Fruit fly (Drosophila melanogaster) whole organism, embryonic: ENCODE data around the gene LIMK1.
A peak's percentile ranks its signal among the peaks of the same experiment; 100 is the strongest.

Experiments used
- Abd-B ChIP-seq: fragments of 200-800 bp; sonication (Bioruptor generic); optimal IDR thresholded peaks from 2 replicates; lab custom pipeline; 2018; ENCODE audit warnings: missing biosample characterization, mild to moderate bottlenecking, missing genetic modification characterization, moderate library complexity
- Aef1 ChIP-seq: fragments of 200-800 bp; sonication (Bioruptor generic); IDR thresholded peaks from 3 replicates; pipeline ENCODE4 v1.3.6; 2022; ENCODE audit warnings: missing biosample characterization, missing genetic modification characterization
- BtbVII ChIP-seq: fragments of 200-800 bp; sonication (Bioruptor generic); optimal IDR thresholded peaks from 3 replicates; lab custom pipeline; 2017; ENCODE audit warnings: missing biosample characterization, mild to moderate bottlenecking, missing genetic modification characterization
- CG10274 ChIP-seq: fragments of 200-800 bp; sonication (Bioruptor generic); optimal IDR thresholded peaks from 3 replicates; lab custom pipeline; 2017; ENCODE audit warnings: missing biosample characterization, mild to moderate bottlenecking, missing genetic modification characterization
- CG13624 ChIP-seq: fragments of 200-800 bp; sonication (Bioruptor generic); optimal IDR thresholded peaks from 2 replicates; lab custom pipeline; 2016; ENCODE audit warnings: missing biosample characterization, missing genetic modification characterization
- CG13894 ChIP-seq: fragments of 200-800 bp; sonication (Bioruptor generic); optimal IDR thresholded peaks from 3 replicates; lab custom pipeline; 2018; ENCODE audit warnings: missing biosample characterization, mild to moderate bottlenecking, missing genetic modification characterization, moderate library complexity
- CG14050 ChIP-seq: fragments of 200-800 bp; sonication (Bioruptor generic); IDR thresholded peaks from 3 replicates; pipeline ENCODE4 v1.3.6; 2022; ENCODE audit warnings: missing biosample characterization, missing genetic modification characterization
- CG1603 ChIP-seq: fragments of 200-800 bp; sonication (Bioruptor generic); optimal IDR thresholded peaks from 2 replicates; lab custom pipeline; 2019; ENCODE audit warnings: missing biosample characterization, mild to moderate bottlenecking, missing genetic modification characterization, moderate library complexity
- CG16779 ChIP-seq: fragments of 200-800 bp; sonication (Bioruptor generic); IDR thresholded peaks from 2 replicates; pipeline ENCODE4 v1.3.6; 2022; ENCODE audit warnings: missing biosample characterization, missing genetic modification characterization
- CG17361 ChIP-seq: fragments of 200-800 bp; sonication (Bioruptor generic); IDR thresholded peaks from 3 replicates; pipeline ENCODE4 v1.3.6; 2022; ENCODE audit warnings: missing biosample characterization, missing genetic modification characterization
- CG18619 ChIP-seq: fragments of 200-800 bp; sonication (Bioruptor generic); optimal IDR thresholded peaks from 3 replicates; lab custom pipeline; 2017; ENCODE audit warnings: missing biosample characterization, mild to moderate bottlenecking, missing genetic modification characterization
- CG2202 ChIP-seq: fragments of 200-800 bp; sonication (Bioruptor generic); optimal IDR thresholded peaks from 2 replicates; lab custom pipeline; 2018; ENCODE audit warnings: missing biosample characterization, mild to moderate bottlenecking, missing genetic modification characterization
- CG2889 ChIP-seq: fragments of 200-800 bp; sonication (Bioruptor generic); IDR thresholded peaks from 3 replicates; pipeline ENCODE4 v1.3.6; 2022; ENCODE audit warnings: missing biosample characterization, missing genetic modification characterization
- CG43689 ChIP-seq: fragments of 200-800 bp; sonication (Bioruptor generic); IDR thresholded peaks from 2 replicates; pipeline ENCODE4 v1.3.6; 2022; ENCODE audit warnings: missing biosample characterization, missing genetic modification characterization
- CG5180 ChIP-seq: fragments of 200-800 bp; sonication (Bioruptor generic); optimal IDR thresholded peaks from 3 replicates; lab custom pipeline; 2017; ENCODE audit warnings: missing biosample characterization, missing genetic modification characterization, mild to moderate bottlenecking, moderate library complexity, missing genetic modification reagents
- CG6272 ChIP-seq: fragments of 200-800 bp; sonication (Bioruptor generic); IDR thresholded peaks from 2 replicates; pipeline ENCODE4 v1.3.6; 2022; ENCODE audit warnings: missing biosample characterization, missing genetic modification characterization
- CG7271 ChIP-seq: fragments of 200-800 bp; sonication (Bioruptor generic); optimal IDR thresholded peaks from 2 replicates; lab custom pipeline; 2018; ENCODE audit warnings: missing biosample characterization, mild to moderate bottlenecking, missing genetic modification characterization, moderate library complexity
- CG8944 ChIP-seq: fragments of 200-800 bp; sonication (Bioruptor generic); optimal IDR thresholded peaks from 3 replicates; lab custom pipeline; 2016; ENCODE audit warnings: missing biosample characterization, missing genetic modification characterization
- CG9727 ChIP-seq: fragments of 200-800 bp; sonication (Bioruptor generic); optimal IDR thresholded peaks from 3 replicates; lab custom pipeline; 2017; ENCODE audit warnings: missing biosample characterization, mild to moderate bottlenecking, missing genetic modification characterization
- Dll ChIP-seq: fragments of 200-800 bp; sonication (Bioruptor generic); IDR thresholded peaks from 4 replicates; pipeline ENCODE4 v1.3.6; 2022; ENCODE audit warnings: missing biosample characterization, missing genetic modification characterization; ENCODE audit not compliant: partially characterized antibody
- Doc2 ChIP-seq: fragments of 200-800 bp; sonication (Bioruptor generic); IDR thresholded peaks from 2 replicates; pipeline ENCODE4 v1.3.6; 2022; ENCODE audit warnings: missing biosample characterization, missing genetic modification characterization
- HLH54F ChIP-seq: fragments of 200-800 bp; sonication (Bioruptor generic); optimal IDR thresholded peaks from 3 replicates; lab custom pipeline; 2016; ENCODE audit warnings: missing biosample characterization, missing genetic modification characterization
- NFAT ChIP-seq: fragments of 200-800 bp; sonication (Bioruptor generic); IDR thresholded peaks from 2 replicates; pipeline ENCODE4 v1.3.6; 2022; ENCODE audit warnings: missing biosample characterization, missing genetic modification characterization
- Sin3A ChIP-seq: fragments of >200 bp; optimal IDR thresholded peaks from 2 replicates; lab custom pipeline; 2018
- Sox100B ChIP-seq: fragments of 200-800 bp; sonication (Bioruptor generic); optimal IDR thresholded peaks from 3 replicates; lab custom pipeline; 2018; ENCODE audit warnings: missing biosample characterization, mild to moderate bottlenecking, missing genetic modification characterization
- Vsx1 ChIP-seq: fragments of 200-800 bp; sonication (Bioruptor generic); optimal IDR thresholded peaks from 2 replicates; lab custom pipeline; 2017; ENCODE audit warnings: missing biosample characterization, mild to moderate bottlenecking, missing genetic modification characterization, missing genetic modification reagents
- Xbp1 ChIP-seq: fragments of 200-800 bp; sonication (Bioruptor generic); optimal IDR thresholded peaks from 3 replicates; lab custom pipeline; 2016; ENCODE audit warnings: missing biosample characterization, mild to moderate bottlenecking, missing genetic modification characterization
- al ChIP-seq: fragments of 200-800 bp; sonication (Bioruptor generic); IDR thresholded peaks from 2 replicates; pipeline ENCODE4 v1.3.6; 2022; ENCODE audit warnings: missing biosample characterization, missing genetic modification characterization
- amos ChIP-seq: fragments of 200-800 bp; sonication (Bioruptor generic); IDR thresholded peaks from 2 replicates; pipeline ENCODE4 v1.3.6; 2022; ENCODE audit warnings: missing biosample characterization, missing genetic modification characterization; ENCODE audit not compliant: partially characterized antibody
- btn ChIP-seq: fragments of 200-800 bp; sonication (Bioruptor generic); optimal IDR thresholded peaks from 2 replicates; lab custom pipeline; 2016; ENCODE audit warnings: missing biosample characterization, missing genetic modification characterization
- cad ChIP-seq: fragments of >200 bp; optimal IDR thresholded peaks from 2 replicates; lab custom pipeline; 2017; ENCODE audit warnings: missing biosample characterization, missing genetic modification characterization
- caup ChIP-seq: fragments of 200-800 bp; sonication (Bioruptor generic); optimal IDR thresholded peaks from 3 replicates; lab custom pipeline; 2017; ENCODE audit warnings: missing biosample characterization, mild to moderate bottlenecking, missing genetic modification characterization, moderate library complexity; ENCODE audit not compliant: severe bottlenecking
- chm ChIP-seq: fragments of 200-800 bp; sonication (Bioruptor generic); IDR thresholded peaks from 2 replicates; pipeline ENCODE4 v1.3.6; 2022; ENCODE audit warnings: missing biosample characterization, missing genetic modification characterization
- da ChIP-seq: fragments of 200-800 bp; sonication (Bioruptor generic); optimal IDR thresholded peaks from 2 replicates; lab custom pipeline; 2016; ENCODE audit warnings: missing biosample characterization, missing genetic modification characterization
- dati ChIP-seq: fragments of 200-800 bp; sonication (Bioruptor generic); IDR thresholded peaks from 2 replicates; pipeline ENCODE4 v1.3.6; 2022; ENCODE audit warnings: missing biosample characterization, missing genetic modification characterization
- dm ChIP-seq: fragments of 200-800 bp; sonication (Bioruptor generic); optimal IDR thresholded peaks from 3 replicates; lab custom pipeline; 2016; ENCODE audit warnings: missing biosample characterization, missing genetic modification characterization
- dmrt11E ChIP-seq: fragments of 200-800 bp; sonication (Bioruptor generic); optimal IDR thresholded peaks from 3 replicates; lab custom pipeline; 2018; ENCODE audit warnings: missing biosample characterization, mild to moderate bottlenecking, missing genetic modification characterization, moderate library complexity
- dmrt99B ChIP-seq: fragments of 200-800 bp; sonication (Bioruptor generic); optimal IDR thresholded peaks from 2 replicates; lab custom pipeline; 2018; ENCODE audit warnings: missing biosample characterization, mild to moderate bottlenecking, missing genetic modification characterization, moderate library complexity
- exex ChIP-seq: fragments of 200-800 bp; sonication (Bioruptor generic); optimal IDR thresholded peaks from 4 replicates; lab custom pipeline; 2018; ENCODE audit warnings: missing biosample characterization, mild to moderate bottlenecking, missing genetic modification characterization, moderate library complexity
- fru ChIP-seq: fragments of >200 bp; optimal IDR thresholded peaks from 2 replicates; lab custom pipeline; 2017
- fu2 ChIP-seq: fragments of 200-800 bp; sonication (Bioruptor generic); optimal IDR thresholded peaks from 2 replicates; lab custom pipeline; 2016; ENCODE audit warnings: missing biosample characterization, missing genetic modification characterization
- grau ChIP-seq: fragments of 200-800 bp; optimal IDR thresholded peaks from 3 replicates; lab custom pipeline; 2019; ENCODE audit warnings: missing biosample characterization, mild to moderate bottlenecking, missing genetic modification characterization, moderate library complexity
- gro ChIP-seq: fragments of 200-800 bp; sonication (Bioruptor generic); optimal IDR thresholded peaks from 2 replicates; lab custom pipeline; 2016; ENCODE audit warnings: missing biosample characterization, missing genetic modification characterization
- kni ChIP-seq: fragments of 200-800 bp; sonication (Bioruptor generic); optimal IDR thresholded peaks from 3 replicates; lab custom pipeline; 2017; ENCODE audit warnings: mild to moderate bottlenecking, missing biosample characterization, missing genetic modification reagents, missing genetic modification characterization
- knrl ChIP-seq: fragments of 200-800 bp; sonication (Bioruptor generic); IDR thresholded peaks from 3 replicates; pipeline ENCODE4 v1.3.6; 2022; ENCODE audit warnings: missing biosample characterization, missing genetic modification characterization; ENCODE audit not compliant: partially characterized antibody
- maf-S ChIP-seq: fragments of 200-800 bp; sonication (Bioruptor generic); optimal IDR thresholded peaks from 2 replicates; lab custom pipeline; 2016; ENCODE audit warnings: missing biosample characterization, missing genetic modification characterization
- pho ChIP-seq: fragments of 200-800 bp; sonication (Bioruptor generic); optimal IDR thresholded peaks from 2 replicates; lab custom pipeline; 2016; ENCODE audit warnings: missing biosample characterization, missing genetic modification characterization
- schlank ChIP-seq: fragments of 200-800 bp; sonication (Bioruptor generic); optimal IDR thresholded peaks from 2 replicates; lab custom pipeline; 2018; ENCODE audit warnings: missing biosample characterization, mild to moderate bottlenecking, missing genetic modification characterization
- scrt ChIP-seq: fragments of 200-800 bp; sonication (Bioruptor generic); optimal IDR thresholded peaks from 2 replicates; lab custom pipeline; 2018; ENCODE audit warnings: missing biosample characterization, mild to moderate bottlenecking, missing genetic modification characterization, moderate library complexity
- sob ChIP-seq: fragments of 200-800 bp; sonication (Bioruptor generic); IDR thresholded peaks from 2 replicates; pipeline ENCODE4 v1.3.6; 2022; ENCODE audit warnings: missing biosample characterization, missing genetic modification characterization
- vnd ChIP-seq: fragments of 200-800 bp; sonication (Bioruptor generic); IDR thresholded peaks from 3 replicates; pipeline ENCODE4 v1.3.6; 2022; ENCODE audit warnings: missing biosample characterization, missing genetic modification characterization; ENCODE audit not compliant: partially characterized antibody
- zfh2 ChIP-seq: fragments of 200-800 bp; sonication (Bioruptor generic); optimal IDR thresholded peaks from 2 replicates; lab custom pipeline; 2016; ENCODE audit warnings: missing biosample characterization, missing genetic modification characterization

The LIMK1 gene

DNA sequence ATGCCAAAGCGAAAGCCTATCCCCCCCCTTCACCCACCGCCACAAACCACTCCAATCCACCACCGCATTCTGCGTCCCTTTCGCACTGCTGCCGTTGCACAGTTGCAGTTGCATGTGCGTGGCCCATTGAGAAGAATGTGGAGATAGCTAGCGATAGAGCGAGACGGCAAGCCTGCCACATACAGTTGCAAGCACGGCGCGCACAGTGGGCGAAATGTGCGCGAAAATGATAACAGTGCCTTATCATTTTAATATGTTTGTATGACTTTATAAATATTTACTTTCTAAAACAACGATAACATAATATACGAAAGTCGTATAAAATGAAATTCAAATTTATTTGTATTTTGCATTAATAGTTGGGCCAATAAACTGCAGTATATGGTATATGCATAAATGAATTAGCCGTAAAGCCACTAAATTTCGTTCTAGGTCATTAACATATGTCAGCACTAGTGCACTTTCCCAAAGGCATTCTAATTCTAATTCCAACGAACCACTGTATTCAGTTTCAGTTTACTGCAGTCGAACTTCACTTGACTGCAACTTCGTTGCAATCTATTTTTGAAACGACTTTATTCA lies 16.1 kb downstream of the LIMK1 start (continued):
- TF ChIP-seq Sin3A (lab: Kevin White, UChicago): no peak
- TF ChIP-seq caup (GFP tag; lab: Kevin White, UChicago): no peak
- peak; percentile 66 for TF ChIP-seq grau (tag; lab: Kevin White, UChicago)
- TF ChIP-seq cad (GFP tag; lab: Kevin White, UChicago): no peak
- no peak for TF ChIP-seq CG6272 (GFP tag; lab: Robert Waterston, UW)
- peak; percentile 93 for TF ChIP-seq dmrt11E
- peak; percentile 43 for TF ChIP-seq Abd-B (GFP tag; lab: Kevin White, UChicago)
- TF ChIP-seq exex: no peak
- TF ChIP-seq dm (GFP tag; lab: Kevin White, UChicago): no peak
- TF ChIP-seq chm (GFP tag; lab: Robert Waterston, UW): no peak; the same call in 1 of the 2 replicates
- no peak for TF ChIP-seq pho (GFP tag; lab: Kevin White, UChicago)
- no peak for TF ChIP-seq knrl (GFP tag; lab: Robert Waterston, UW)
- peak; percentile 66 for TF ChIP-seq Xbp1 (GFP tag; lab: Kevin White, UChicago)
- no peak for TF ChIP-seq CG7271 (tag; lab: Kevin White, UChicago)
- TF ChIP-seq fru: no peak
- TF ChIP-seq Doc2: no peak
- TF ChIP-seq zfh2 (GFP tag; lab: Kevin White, UChicago): no peak
- no peak for TF ChIP-seq da (GFP tag; lab: Kevin White, UChicago)
- no peak for TF ChIP-seq Aef1
- no peak for TF ChIP-seq btn
- no peak for TF ChIP-seq CG2889 (GFP tag; lab: Robert Waterston, UW)
- no peak for TF ChIP-seq scrt (GFP tag; lab: Kevin White, UChicago)
- peak; percentile 74 for TF ChIP-seq CG2202 (tag; lab: Kevin White, UChicago)
- TF ChIP-seq CG1603 (tag; lab: Kevin White, UChicago): peak; percentile 77
- no peak for TF ChIP-seq schlank (tag; lab: Kevin White, UChicago)
- no peak for TF ChIP-seq NFAT (GFP tag; lab: Robert Waterston, UW)
- TF ChIP-seq gro (GFP tag; lab: Kevin White, UChicago): no peak
- peak; percentile 15 for TF ChIP-seq HLH54F
- peak; percentile 18 for TF ChIP-seq CG10274 (GFP tag; lab: Kevin White, UChicago)
- TF ChIP-seq CG5180 (GFP tag; lab: Kevin White, UChicago): peak; percentile 57
- TF ChIP-seq CG9727: peak; percentile 83
- no peak for TF ChIP-seq CG43689 (GFP tag; lab: Robert Waterston, UW)
- no peak for TF ChIP-seq maf-S (GFP tag; lab: Kevin White, UChicago)
- peak; percentile 76 for TF ChIP-seq Sox100B
- peak; percentile 0 for TF ChIP-seq CG13624 (GFP tag; lab: Kevin White, UChicago)
- TF ChIP-seq dati (GFP tag; lab: Robert Waterston, UW): no peak
- TF ChIP-seq CG17361 (GFP tag; lab: Robert Waterston, UW): peak; percentile 91
- TF ChIP-seq CG14050 (GFP tag; lab: Robert Waterston, UW): no peak
- TF ChIP-seq fu2 (GFP tag; lab: Kevin White, UChicago): no peak
- TF ChIP-seq CG8944 (GFP tag; lab: Kevin White, UChicago): peak; percentile 9
- no peak for TF ChIP-seq CG16779 (GFP tag; lab: Robert Waterston, UW)
- no peak for TF ChIP-seq vnd
- no peak for TF ChIP-seq kni (GFP tag; lab: Kevin White, UChicago)
- no peak for TF ChIP-seq Dll (GFP tag; lab: Robert Waterston, UW)
- no peak for TF ChIP-seq BtbVII (GFP tag; lab: Kevin White, UChicago)
- no peak for TF ChIP-seq amos (GFP tag; lab: Robert Waterston, UW)
- no peak for TF ChIP-seq sob (GFP tag; lab: Robert Waterston, UW)
- no peak for TF ChIP-seq al (GFP tag; lab: Robert Waterston, UW)
- no peak for TF ChIP-seq CG13894 (tag; lab: Kevin White, UChicago)
- TF ChIP-seq dmrt99B (tag; lab: Kevin White, UChicago): peak; percentile 68
- peak; percentile 52 for TF ChIP-seq CG18619 (GFP tag; lab: Kevin White, UChicago)
- peak; percentile 37 for TF ChIP-seq Vsx1
